Worm (Caenorhabditis elegans): ENCODE measurements around the gene Y54F10AR.1.

The Y54F10AR.1 gene

ce11 chrIII:2575635-2576164 lies at the start of gene Y54F10AR.1:
Y54F10AR.1 (minus strand) TSS chrIII:2575685.
- no peak for TF ChIP-seq egl-27 (tag; optimal IDR thresholded peaks at IDR 0.05)
- peak in 1 of 2 experiments; percentile 13 for TF ChIP-seq efl-1 (optimal IDR thresholded peaks at IDR 0.05)
- TF ChIP-seq efl-1 (GFP tag; optimal IDR thresholded peaks at IDR 0.05 in 1 of 2): peak in 1 of 2 experiments; percentile 10

DNA sequence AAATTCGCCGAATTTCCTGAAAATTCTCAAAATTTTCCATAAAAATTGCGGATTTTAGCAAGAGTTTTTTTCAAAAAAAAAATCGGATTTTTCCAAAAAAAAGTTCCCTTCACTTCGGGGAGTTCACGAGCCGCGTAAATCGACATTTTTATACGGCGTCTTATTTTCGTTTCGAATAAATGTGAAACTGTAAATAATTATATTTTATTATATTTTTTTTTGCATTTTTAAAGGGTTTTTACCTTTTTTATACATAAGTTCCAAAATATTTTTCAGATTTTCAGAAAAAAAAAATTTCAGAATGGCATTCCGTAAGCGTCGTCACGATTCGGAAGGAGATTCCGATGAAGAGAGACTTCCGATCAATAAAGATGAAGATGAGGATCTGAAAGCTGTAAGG lies 47.4 kb upstream of the Y54F10AR.1 start, which contains the start of gene Y71H2B.2:
Gene Y71H2B.2, plus strand, starts transcription at position 301 of the 400 bp plus-strand sequence.
- TF ChIP-seq fkh-8 (tag; optimal IDR thresholded peaks at IDR 0.05): no peak
- no peak for TF ChIP-seq rnt-1 (tag; optimal IDR thresholded peaks at IDR 0.05)
- TF ChIP-seq ceh-82 (tag; optimal IDR thresholded peaks at IDR 0.05): no peak
- no peak for TF ChIP-seq zip-4 (GFP tag; optimal IDR thresholded peaks at IDR 0.05)
- TF ChIP-seq egl-27 (tag; optimal IDR thresholded peaks at IDR 0.05): no peak
- no peak for TF ChIP-seq hlh-17 (GFP tag; optimal IDR thresholded peaks at IDR 0.05; ENCODE audit: borderline replicate concordance)
- no peak for TF ChIP-seq irx-1 (tag; optimal IDR thresholded peaks at IDR 0.05)

ce11 chrIII:2619559-2619958 lies 44.1 kb upstream of the Y54F10AR.1 start, which contains the start of gene ppfr-4:
ppfr-4 (plus strand) TSS chrIII:2619936.
- TF ChIP-seq xbp-1 (tag; optimal IDR thresholded peaks at IDR 0.05): no peak
- peak; percentile 39 for TF ChIP-seq nhr-85 (tag)
- peak; percentile 9 to 53 (median 45) for TF ChIP-seq dpl-1 (GFP tag; optimal IDR thresholded peaks at IDR 0.05)
- no peak for TF ChIP-seq Y116A8C.19 (tag; optimal IDR thresholded peaks at IDR 0.05; ENCODE audit: borderline replicate concordance)
- TF ChIP-seq lin-35 (GFP tag; optimal IDR thresholded peaks at IDR 0.05): peak; percentile 34 to 41
- TF ChIP-seq skn-1 (tag; optimal IDR thresholded peaks at IDR 0.05): no peak
- TF ChIP-seq lir-3 (tag; optimal IDR thresholded peaks at IDR 0.05; ENCODE audit: poor library complexity): no peak
- TF ChIP-seq fos-1 (tag; optimal IDR thresholded peaks at IDR 0.05): no peak
- TF ChIP-seq F16B12.6 (tag; optimal IDR thresholded peaks at IDR 0.05): peak; percentile 87
- TF ChIP-seq efl-1 (optimal IDR thresholded peaks at IDR 0.05): peak; percentile 31 to 54
- TF ChIP-seq efl-1 (GFP tag; optimal IDR thresholded peaks at IDR 0.05 in 1 of 2): peak; percentile 48 to 85
- TF ChIP-seq grh-1 (GFP tag; IDR thresholded peaks at IDR 0.05): no peak
- TF ChIP-seq blmp-1 (tag; optimal IDR thresholded peaks at IDR 0.05): peak; percentile 9
- TF ChIP-seq snu-23 (GFP tag; optimal IDR thresholded peaks at IDR 0.05): peak; percentile 31
- no peak for TF ChIP-seq sup-37 (GFP tag; optimal IDR thresholded peaks at IDR 0.05)
- TF ChIP-seq lin-39 (tag; optimal IDR thresholded peaks at IDR 0.05): peak; percentile 26
- TF ChIP-seq lsy-2 (tag; optimal IDR thresholded peaks at IDR 0.05): peak; percentile 39 to 54
- TF ChIP-seq ceh-82 (tag; optimal IDR thresholded peaks at IDR 0.05): peak in 1 of 3 experiments; percentile 5
- peak; percentile 2 for TF ChIP-seq nhr-47 (tag; optimal IDR thresholded peaks at IDR 0.05)
- TF ChIP-seq dsc-1 (tag; optimal IDR thresholded peaks at IDR 0.05): peak; percentile 15
- peak; percentile 28 for TF ChIP-seq tbx-2 (tag; optimal IDR thresholded peaks at IDR 0.05)
- peak; percentile 15 for TF ChIP-seq C16A3.4 (tag; optimal IDR thresholded peaks at IDR 0.05)
- no peak for TF ChIP-seq ceh-63 (GFP tag; optimal IDR thresholded peaks at IDR 0.05)
- TF ChIP-seq nhr-90 (tag; optimal IDR thresholded peaks at IDR 0.05; ENCODE audit: poor library complexity): peak; percentile 2

ce11 chrIII:2618663-2619062 lies 43.2 kb upstream of the Y54F10AR.1 start, which contains the start of gene Y71H2B.4:
Y71H2B.4 (plus strand) TSS chrIII:2618963.
- TF ChIP-seq lin-15B (tag; optimal IDR thresholded peaks at IDR 0.05): no peak
- no peak for TF ChIP-seq tlp-1 (tag; optimal IDR thresholded peaks at IDR 0.05)
- no peak for TF ChIP-seq C34B4.2 (tag; optimal IDR thresholded peaks at IDR 0.05)
- no peak for TF ChIP-seq xbp-1 (tag; optimal IDR thresholded peaks at IDR 0.05)
- no peak for TF ChIP-seq fkh-10 (GFP tag; optimal IDR thresholded peaks at IDR 0.05)
- no peak for TF ChIP-seq ets-5 (GFP tag; IDR thresholded peaks at IDR 0.05)

Measured in whole organism, L1 larva.